Fruit fly (Drosophila melanogaster): ENCODE results near the gene RpL34a.

RpL34a gene

DNA sequence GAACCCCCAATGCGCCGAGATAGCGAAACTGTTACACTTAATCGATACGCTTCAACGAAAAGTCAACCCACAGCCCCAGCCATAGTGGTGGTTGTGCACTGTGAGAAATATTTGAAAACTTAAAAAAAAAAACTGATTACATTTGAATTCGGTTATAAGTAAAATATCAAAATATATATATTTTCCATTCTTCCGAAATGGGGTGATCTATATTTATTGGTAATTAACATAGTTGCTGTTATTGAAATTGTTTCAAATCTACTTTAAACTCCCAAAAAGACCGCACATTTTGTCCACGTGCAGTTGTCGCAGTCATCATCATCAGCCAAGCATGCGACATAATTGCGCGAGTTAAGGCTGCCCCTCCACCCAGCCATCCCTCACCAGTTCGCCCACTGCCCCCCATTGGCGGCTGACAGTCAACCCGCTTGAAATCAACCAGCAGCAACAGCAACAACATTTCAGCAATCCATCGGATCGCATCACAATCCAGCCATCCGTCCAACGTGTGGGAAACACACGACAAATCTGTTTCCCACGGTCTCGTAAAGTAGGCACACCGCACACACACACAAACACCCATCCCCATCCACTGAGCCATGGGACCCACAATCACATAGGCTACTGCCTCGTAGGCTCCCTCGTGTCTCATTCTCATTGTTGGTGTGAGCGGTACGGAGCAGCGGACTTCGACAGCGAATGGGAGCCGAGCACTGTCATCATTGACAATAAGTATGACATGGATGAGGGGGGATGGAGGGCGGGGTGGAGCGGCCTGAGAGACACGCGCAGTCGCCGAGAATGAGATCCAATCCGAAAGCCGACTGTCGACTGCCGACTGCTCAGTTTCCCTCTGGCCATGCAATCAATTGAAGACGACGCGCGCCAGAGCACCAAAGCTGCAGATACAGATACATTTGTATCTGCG lies 38.6 kb downstream of the RpL34a start (continued):
- TF ChIP-seq CG3163 (GFP tag; optimal IDR thresholded peaks at IDR 0.05) (no peak), wdn (GFP tag; IDR thresholded peaks at IDR 0.05) (no peak), kah (GFP tag; optimal IDR thresholded peaks at IDR 0.05) (peak; percentile 16), row (GFP tag; IDR thresholded peaks at IDR 0.05) (peak; percentile 66), HLHmδ (GFP tag; optimal IDR thresholded peaks at IDR 0.05) (peak; percentile 99), pzg (GFP tag; optimal IDR thresholded peaks at IDR 0.05) (no peak), CG33557 (GFP tag; optimal IDR thresholded peaks at IDR 0.05) (peak; percentile 11), Sox102F (GFP tag; optimal IDR thresholded peaks at IDR 0.05) (peak; percentile 78), oc (tag; optimal IDR thresholded peaks at IDR 0.05) (no peak), sna (GFP tag; IDR thresholded peaks at IDR 0.05; ENCODE audit: partially characterized antibody) (no peak), grau (tag; optimal IDR thresholded peaks at IDR 0.05) (peak; percentile 62), CG18262 (tag; optimal IDR thresholded peaks at IDR 0.05) (peak; percentile 73), cas (GFP tag; IDR thresholded peaks at IDR 0.05) (no peak), CG15269 (tag; optimal IDR thresholded peaks at IDR 0.05) (peak; percentile 72), wor (GFP tag; IDR thresholded peaks at IDR 0.05) (peak; percentile 53; the same call in 1 of the 2 replicates), Usf (GFP tag; optimal IDR thresholded peaks at IDR 0.05) (peak; percentile 1), CG8290 (GFP tag; optimal IDR thresholded peaks at IDR 0.05) (no peak), CG8290 (tag; optimal IDR thresholded peaks at IDR 0.05) (peak in 1 of 2 experiments; percentile 72), Dek (tag; optimal IDR thresholded peaks at IDR 0.05) (peak; percentile 44), CG2199 (GFP tag; IDR thresholded peaks at IDR 0.05) (no peak), dmrt11E (tag; optimal IDR thresholded peaks at IDR 0.05) (peak; percentile 76), CG34376 (GFP tag; optimal IDR thresholded peaks at IDR 0.05) (no peak), D19B (GFP tag; optimal IDR thresholded peaks at IDR 0.05) (peak; percentile 30), danr (GFP tag; IDR thresholded peaks at IDR 0.05) (no peak), Chrac-16 (GFP tag; optimal IDR thresholded peaks at IDR 0.05) (peak; percentile 70), dpn (GFP tag; optimal IDR thresholded peaks at IDR 0.05) (peak in 1 of 2 experiments; percentile 23), Sry-δ (GFP tag; optimal IDR thresholded peaks at IDR 0.05) (no peak), CTCF (GFP tag; optimal IDR thresholded peaks at IDR 0.05) (peak; percentile 10), CG17359 (tag; optimal IDR thresholded peaks at IDR 0.05) (peak; percentile 77), CG7963 (GFP tag; IDR thresholded peaks at IDR 0.05; ENCODE audit: partially characterized antibody) (no peak), CG7987 (GFP tag; optimal IDR thresholded peaks at IDR 0.05) (peak; percentile 22), B-H1 (GFP tag; IDR thresholded peaks at IDR 0.05) (peak; percentile 47; the same call in 2 of the 3 replicates), CG1792 (GFP tag; optimal IDR thresholded peaks at IDR 0.05) (no peak), CG6765 (GFP tag; optimal IDR thresholded peaks at IDR 0.05) (peak; percentile 30), CG7928 (GFP tag; optimal IDR thresholded peaks at IDR 0.05) (no peak), eve (GFP tag; optimal IDR thresholded peaks at IDR 0.05) (no peak), CG8281 (tag; optimal IDR thresholded peaks at IDR 0.05) (peak; percentile 66), nerfin-1 (tag; optimal IDR thresholded peaks at IDR 0.05) (peak; percentile 44), CG7786 (GFP tag; optimal IDR thresholded peaks at IDR 0.05) (no peak), seq (GFP tag; IDR thresholded peaks at IDR 0.05) (peak; percentile 30; the same call in 1 of the 2 replicates), pita (GFP tag; optimal IDR thresholded peaks at IDR 0.05) (no peak), slp2 (GFP tag; optimal IDR thresholded peaks at IDR 0.05) (no peak), Fer1 (GFP tag; optimal IDR thresholded peaks at IDR 0.05) (peak; percentile 63), Rfx (GFP tag; IDR thresholded peaks at IDR 0.05) (peak; percentile 52), Kr (GFP tag; optimal IDR thresholded peaks at IDR 0.05) (no peak), corto (GFP tag; optimal IDR thresholded peaks at IDR 0.05) (no peak), CG11093 (GFP tag; IDR thresholded peaks at IDR 0.05) (0 out of 3 replicates have a peak, but pooled peaks have one; percentile 35), CG6175 (GFP tag; IDR thresholded peaks at IDR 0.05) (no peak), bcd (GFP tag; optimal IDR thresholded peaks at IDR 0.05) (peak; percentile 64)
